Worm (Caenorhabditis elegans) whole organism, L3 larva: ENCODE measurements around the gene C55A6.3.

Experiments
- ama-1 ChIP-seq: fragments of 150-350 bp; optimal IDR thresholded peaks from 2 replicates; lab custom pipeline; 2018
- nfya-1 ChIP-seq: sonication (generic microtip); optimal IDR thresholded peaks from 2 replicates; lab custom pipeline; 2017; ENCODE audit warnings: missing genetic modification characterization, mild to moderate bottlenecking, missing compliant biosample characterization, antibody characterized with exemption, moderate library complexity; ENCODE audit not compliant: insufficient read depth

ce11 chrV:11548914-11549406 is 35.6 kb upstream of the C55A6.3 start, which contains the start of the genes F38B7.17 and F38B7.3:
- TF ChIP-seq ama-1 (lab: Kevin White, UChicago) (no peak), nfya-1 (peak; percentile 68)
